Fruit fly (Drosophila melanogaster): Measurements from ENCODE around the gene CG31988.

DNA sequence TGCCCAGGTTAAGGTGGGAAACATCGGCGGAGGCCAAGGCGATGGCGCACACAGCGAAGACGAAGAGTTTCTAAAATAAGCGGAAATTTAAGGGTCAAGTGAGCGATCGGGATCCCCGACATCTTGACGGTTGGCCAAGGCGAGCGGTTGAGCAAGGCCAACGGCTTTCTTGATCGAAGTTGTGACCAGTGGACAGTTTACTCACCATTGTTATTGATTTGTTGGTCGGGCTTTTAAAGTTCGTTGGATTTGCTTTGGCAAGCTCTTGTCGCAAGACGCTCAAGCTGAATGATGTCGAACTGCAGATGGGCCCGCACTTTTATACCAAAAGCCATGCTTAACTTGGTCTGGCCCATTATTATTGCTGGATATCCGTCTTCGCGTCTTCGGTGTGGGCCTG is 30.8 kb upstream of the CG31988 start:
- no peak for TF ChIP-seq CG8478 (optimal IDR thresholded peaks at IDR 0.05)
- TF ChIP-seq CTCF (optimal IDR thresholded peaks at IDR 0.05), result no peak

All from S2 (cell line).